Fruit fly (Drosophila melanogaster) whole organism, adult: Measurements from ENCODE around the gene Wnt5.

ENCODE experiments used
- CG11617 ChIP-seq: fragments of 200-800 bp; sonication (Bioruptor generic); optimal IDR thresholded peaks from 2 replicates; lab custom pipeline; 2017; ENCODE audit warnings: mild to moderate bottlenecking, missing biosample characterization, missing genetic modification reagents, missing genetic modification characterization
- CG12768 ChIP-seq: fragments of 200-800 bp; sonication (Bioruptor generic); optimal IDR thresholded peaks from 2 replicates; lab custom pipeline; 2017; ENCODE audit warnings: missing biosample characterization, missing genetic modification characterization, mild to moderate bottlenecking, moderate library complexity, missing genetic modification reagents
- CG14711 ChIP-seq: fragments of 200-800 bp; sonication (Bioruptor generic); optimal IDR thresholded peaks from 2 replicates; lab custom pipeline; 2018; ENCODE audit warnings: missing biosample characterization, mild to moderate bottlenecking, missing genetic modification characterization, moderate library complexity
- CG1620 ChIP-seq: fragments of 200-800 bp; sonication (Bioruptor generic); optimal IDR thresholded peaks from 2 replicates; lab custom pipeline; 2016; ENCODE audit warnings: missing biosample characterization, missing genetic modification characterization
- CG33017 ChIP-seq: fragments of 200-800 bp; sonication (Bioruptor generic); optimal IDR thresholded peaks from 2 replicates; lab custom pipeline; 2018; ENCODE audit warnings: missing biosample characterization, mild to moderate bottlenecking, missing genetic modification characterization, moderate library complexity
- CG5204 ChIP-seq: fragments of 200-800 bp; sonication (Bioruptor generic); optimal IDR thresholded peaks from 2 replicates; lab custom pipeline; 2016; ENCODE audit warnings: missing biosample characterization, missing genetic modification characterization
- CG7045 ChIP-seq: fragments of 200-800 bp; sonication (Bioruptor generic); optimal IDR thresholded peaks from 2 replicates; lab custom pipeline; 2017; ENCODE audit warnings: missing biosample characterization, mild to moderate bottlenecking, missing genetic modification characterization
- CG7101 ChIP-seq: fragments of 200-800 bp; sonication (Bioruptor generic); optimal IDR thresholded peaks from 2 replicates; lab custom pipeline; 2018; ENCODE audit warnings: missing biosample characterization, mild to moderate bottlenecking, missing genetic modification characterization, moderate library complexity
- Clk ChIP-seq: fragments of 200-800 bp; sonication (Bioruptor generic); optimal IDR thresholded peaks from 2 replicates; lab custom pipeline; 2017; ENCODE audit warnings: missing biosample characterization, missing genetic modification characterization
- Crg-1 ChIP-seq: fragments of 200-800 bp; sonication (Bioruptor generic); optimal IDR thresholded peaks from 2 replicates; lab custom pipeline; 2016; ENCODE audit warnings: missing biosample characterization, missing genetic modification characterization
- Hr96 ChIP-seq: fragments of 200-800 bp; sonication (Bioruptor generic); optimal IDR thresholded peaks from 2 replicates; lab custom pipeline; 2016; ENCODE audit warnings: missing biosample characterization, missing genetic modification characterization
- Mnt ChIP-seq: fragments of 200-800 bp; sonication (Bioruptor generic); optimal IDR thresholded peaks from 2 replicates; lab custom pipeline; 2016; ENCODE audit warnings: missing biosample characterization, mild to moderate bottlenecking, missing genetic modification characterization
- bab1 ChIP-seq: fragments of 200-800 bp; sonication (Bioruptor generic); optimal IDR thresholded peaks from 3 replicates; lab custom pipeline; 2019; ENCODE audit warnings: missing biosample characterization, mild to moderate bottlenecking, missing genetic modification characterization, moderate library complexity
- cic ChIP-seq: fragments of 200-800 bp; sonication (Bioruptor generic); optimal IDR thresholded peaks from 2 replicates; lab custom pipeline; 2017; ENCODE audit warnings: missing biosample characterization, mild to moderate bottlenecking, missing genetic modification characterization, moderate library complexity
- cnc ChIP-seq, 2 experiments: fragments of >200 bp; optimal IDR thresholded peaks; 2 replicates each; lab custom pipeline; 2017
- kay ChIP-seq: fragments of 200-800 bp; sonication (Bioruptor generic); peaks from one replicate; lab custom pipeline; 2016; ENCODE audit warnings: missing biosample characterization, missing genetic modification characterization, borderline replicate concordance
- ovo ChIP-seq: fragments of 200-800 bp; sonication (Bioruptor generic); optimal IDR thresholded peaks from 2 replicates; lab custom pipeline; 2016; ENCODE audit warnings: missing biosample characterization, missing genetic modification characterization
- pad ChIP-seq: fragments of 200-800 bp; sonication (Bioruptor generic); optimal IDR thresholded peaks from 3 replicates; lab custom pipeline; 2017; ENCODE audit warnings: missing biosample characterization, missing genetic modification characterization, mild to moderate bottlenecking, moderate library complexity, missing genetic modification reagents
- tj ChIP-seq: fragments of 200-800 bp; sonication (Bioruptor generic); optimal IDR thresholded peaks from 3 replicates; lab custom pipeline; 2017; ENCODE audit warnings: missing biosample characterization, mild to moderate bottlenecking, missing genetic modification characterization, moderate library complexity
- toe ChIP-seq: fragments of 200-800 bp; sonication (Bioruptor generic); optimal IDR thresholded peaks from 2 replicates; lab custom pipeline; 2016; ENCODE audit warnings: missing biosample characterization, missing genetic modification characterization

Wnt5 gene

dm6 chrX:18504948-18505597 is at the start of gene Wnt5:
Gene Wnt5, minus strand, starts transcription at chrX:18505405.
- no peak for TF ChIP-seq CG33017 (tag; lab: Kevin White, UChicago)
- TF ChIP-seq CG5204 = no peak
- TF ChIP-seq cic (GFP tag; lab: Kevin White, UChicago) = no peak
- no peak for TF ChIP-seq CG11617 (GFP tag; lab: Kevin White, UChicago)
- peak; percentile 62 for TF ChIP-seq pad (GFP tag; lab: Kevin White, UChicago)

DNA sequence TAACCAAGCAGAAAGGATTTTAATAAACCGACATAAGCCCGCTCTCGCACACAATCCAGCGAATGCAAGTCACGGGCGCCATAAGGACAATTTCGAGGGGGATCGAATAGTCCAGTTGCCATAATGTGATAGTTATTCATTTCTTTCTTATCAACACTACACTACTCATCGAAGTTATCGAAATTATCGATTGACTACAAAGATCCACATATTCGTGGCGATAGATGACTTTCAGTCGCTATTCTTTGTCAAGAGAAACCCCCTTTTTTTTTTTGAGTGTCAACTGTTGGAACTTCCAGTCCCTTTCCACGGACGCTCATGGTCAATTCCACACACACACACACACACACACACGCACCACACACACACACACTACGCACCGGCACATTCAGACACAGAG is 49.4 kb upstream of the Wnt5 start:
- no peak for TF ChIP-seq CG11617 (GFP tag; lab: Kevin White, UChicago)
- TF ChIP-seq CG5204 = no peak
- TF ChIP-seq CG7045 (GFP tag; lab: Kevin White, UChicago) = no peak
- no peak for TF ChIP-seq Clk (GFP tag; lab: Kevin White, UChicago)

DNA sequence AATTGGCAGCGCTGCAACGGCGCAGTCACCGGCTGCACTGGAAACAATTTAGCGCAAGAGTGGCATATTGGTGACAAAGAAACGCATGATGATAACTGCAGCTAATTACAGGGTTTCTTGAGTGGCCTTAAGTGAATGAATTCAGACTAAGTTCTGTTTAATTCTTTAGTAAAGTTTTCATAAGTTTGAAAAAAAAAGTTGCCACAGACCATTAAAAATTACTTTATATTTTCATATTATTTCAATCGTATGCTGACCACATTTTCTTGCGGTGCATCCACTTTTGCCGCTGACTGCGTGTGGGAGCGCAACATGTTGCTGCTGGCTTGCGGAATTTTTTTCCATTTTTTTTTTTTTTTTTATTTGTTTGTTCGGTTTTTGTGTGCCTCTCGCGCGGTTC is 47.2 kb upstream of the Wnt5 start:
- TF ChIP-seq CG7045 (GFP tag; lab: Kevin White, UChicago) (no peak), bab1 (no peak), cic (GFP tag; lab: Kevin White, UChicago) (no peak), ovo (GFP tag; lab: Kevin White, UChicago) (no peak), CG11617 (GFP tag; lab: Kevin White, UChicago) (no peak), Hr96 (no peak), Clk (GFP tag; lab: Kevin White, UChicago) (no peak), pad (GFP tag; lab: Kevin White, UChicago) (no peak), cnc (optimal IDR thresholded peaks at IDR 0.05; lab: Kevin White, UChicago) (no peak), CG14711 (tag; lab: Kevin White, UChicago) (no peak), CG5204 (no peak), CG33017 (tag; lab: Kevin White, UChicago) (no peak), kay (GFP tag; lab: Kevin White, UChicago) (no peak), toe (no peak), Crg-1 (GFP tag; lab: Kevin White, UChicago) (no peak)

DNA sequence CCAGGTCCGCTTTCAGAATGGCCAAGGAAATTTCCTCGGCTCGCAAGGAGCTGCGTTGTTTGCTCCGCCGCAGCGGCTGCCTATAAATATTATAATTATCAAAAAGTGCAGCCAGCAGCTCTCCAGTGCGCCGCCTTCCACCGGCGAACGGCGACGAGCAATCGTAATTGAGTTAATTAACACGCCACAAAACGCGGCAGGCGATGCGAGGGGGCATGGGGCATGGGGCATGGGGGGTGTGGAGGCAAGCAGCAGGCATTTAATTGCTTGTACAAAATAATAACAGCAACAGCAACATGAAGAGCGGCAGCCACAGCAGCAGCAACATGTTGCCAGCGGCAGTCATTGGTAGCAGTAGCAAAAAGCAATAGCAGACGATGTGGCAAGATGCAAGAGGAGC is 45.5 kb upstream of the Wnt5 start:
- TF ChIP-seq Hr96 (no peak), CG7045 (GFP tag; lab: Kevin White, UChicago) (no peak), bab1 (no peak), toe (no peak), CG1620 (GFP tag; lab: Kevin White, UChicago) (no peak), CG7101 (tag; lab: Kevin White, UChicago) (no peak), CG11617 (GFP tag; lab: Kevin White, UChicago) (no peak), kay (GFP tag; lab: Kevin White, UChicago) (no peak), ovo (GFP tag; lab: Kevin White, UChicago) (no peak), cnc (optimal IDR thresholded peaks at IDR 0.05; lab: Kevin White, UChicago) (no peak)

DNA sequence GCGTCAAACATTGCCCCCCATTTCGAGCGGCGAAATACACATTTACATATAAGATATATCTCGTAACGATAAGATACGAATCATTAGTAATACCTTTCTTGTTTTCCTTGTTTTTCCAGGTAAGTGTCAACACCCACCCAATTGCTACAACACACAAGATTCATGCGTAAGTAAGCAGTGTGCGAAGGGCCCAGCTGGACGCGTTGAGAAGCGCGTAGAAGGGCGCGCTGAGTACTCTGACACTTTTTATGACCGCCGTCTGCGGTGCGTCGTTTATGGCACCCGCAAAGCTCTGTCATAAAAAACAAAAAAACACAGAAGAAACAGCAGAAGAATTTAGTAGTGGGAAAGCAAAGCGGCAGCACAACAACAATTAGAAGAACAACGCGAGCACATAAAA is 42.5 kb upstream of the Wnt5 start:
- no peak for TF ChIP-seq CG14711 (tag; lab: Kevin White, UChicago)

- TF ChIP-seq toe = peak; percentile 50
- TF ChIP-seq CG1620 (GFP tag; lab: Kevin White, UChicago) = peak; percentile 12
- no peak for TF ChIP-seq Crg-1 (GFP tag; lab: Kevin White, UChicago)
- peak; percentile 14 for TF ChIP-seq Mnt (GFP tag; lab: Kevin White, UChicago)
- TF ChIP-seq Hr96 = peak; percentile 80
- TF ChIP-seq CG5204 = peak; percentile 60
- peak; percentile 52 for TF ChIP-seq CG11617 (GFP tag; lab: Kevin White, UChicago)
- peak; percentile 18 for TF ChIP-seq Clk (GFP tag; lab: Kevin White, UChicago)
- peak; percentile 84 for TF ChIP-seq CG33017 (tag; lab: Kevin White, UChicago)
- peak; percentile 83 for TF ChIP-seq kay (GFP tag; lab: Kevin White, UChicago)
- peak; percentile 37 for TF ChIP-seq tj (GFP tag; lab: Kevin White, UChicago)
- TF ChIP-seq CG7101 (tag; lab: Kevin White, UChicago) = peak; percentile 91
- no peak for TF ChIP-seq cic (GFP tag; lab: Kevin White, UChicago)
- TF ChIP-seq cnc (optimal IDR thresholded peaks at IDR 0.05; lab: Kevin White, UChicago) = no peak
- TF ChIP-seq CG7045 (GFP tag; lab: Kevin White, UChicago) = peak; percentile 73
- peak; percentile 53 for TF ChIP-seq pad (GFP tag; lab: Kevin White, UChicago)
- peak; percentile 81 for TF ChIP-seq CG14711 (tag; lab: Kevin White, UChicago)
- TF ChIP-seq bab1 = peak; percentile 37
- TF ChIP-seq ovo (GFP tag; lab: Kevin White, UChicago) = no peak
- peak; percentile 69 for TF ChIP-seq CG12768 (GFP tag; lab: Kevin White, UChicago)
Observed at dm6 chrX:18546785-18547184, 41.6 kb upstream of the Wnt5 start.

dm6 chrX:18545157-18545556 is 40.0 kb upstream of the Wnt5 start:
- TF ChIP-seq CG7045 (GFP tag; lab: Kevin White, UChicago) = no peak
- TF ChIP-seq cic (GFP tag; lab: Kevin White, UChicago) = no peak
- no peak for TF ChIP-seq CG33017 (tag; lab: Kevin White, UChicago)
- no peak for TF ChIP-seq CG5204
- TF ChIP-seq Hr96 = no peak
- no peak for TF ChIP-seq toe
- no peak for TF ChIP-seq tj (GFP tag; lab: Kevin White, UChicago)
- no peak for TF ChIP-seq Clk (GFP tag; lab: Kevin White, UChicago)
- no peak for TF ChIP-seq kay (GFP tag; lab: Kevin White, UChicago)
- no peak for TF ChIP-seq CG7101 (tag; lab: Kevin White, UChicago)
- TF ChIP-seq CG12768 (GFP tag; lab: Kevin White, UChicago) = no peak
- TF ChIP-seq CG14711 (tag; lab: Kevin White, UChicago) = no peak
- TF ChIP-seq CG1620 (GFP tag; lab: Kevin White, UChicago) = no peak
- no peak for TF ChIP-seq Mnt (GFP tag; lab: Kevin White, UChicago)
- TF ChIP-seq pad (GFP tag; lab: Kevin White, UChicago) = no peak
- TF ChIP-seq cnc (optimal IDR thresholded peaks at IDR 0.05; lab: Kevin White, UChicago) = no peak
- TF ChIP-seq bab1 = no peak
